Fruit fly (Drosophila melanogaster) whole organism, embryonic: ENCODE data around the gene Arp3.
A peak's percentile ranks its signal among the peaks of the same experiment; 100 is the strongest.

ENCODE experiments used
- ATbp ChIP-seq: fragments of 200-800 bp; sonication (Bioruptor generic); optimal IDR thresholded peaks from 2 replicates; lab custom pipeline; 2017; ENCODE audit warnings: missing biosample characterization, mild to moderate bottlenecking, missing genetic modification characterization, missing genetic modification reagents
- Asciz ChIP-seq: fragments of 200-800 bp; sonication (Bioruptor generic); optimal IDR thresholded peaks from 2 replicates; lab custom pipeline; 2017; ENCODE audit warnings: missing biosample characterization, mild to moderate bottlenecking, missing genetic modification characterization, missing genetic modification reagents
- CG10267 ChIP-seq: fragments of 200-800 bp; sonication (Bioruptor generic); optimal IDR thresholded peaks from 2 replicates; lab custom pipeline; 2018; ENCODE audit warnings: missing biosample characterization, mild to moderate bottlenecking, missing genetic modification characterization, moderate library complexity
- CG11723 ChIP-seq: fragments of 200-800 bp; sonication (Bioruptor generic); optimal IDR thresholded peaks from 2 replicates; lab custom pipeline; 2017; ENCODE audit warnings: missing biosample characterization, mild to moderate bottlenecking, missing genetic modification characterization
- CG12659 ChIP-seq: fragments of 200-800 bp; sonication (Bioruptor generic); optimal IDR thresholded peaks from 3 replicates; lab custom pipeline; 2017; ENCODE audit warnings: mild to moderate bottlenecking, missing biosample characterization, missing genetic modification reagents, missing genetic modification characterization
- CG13287 ChIP-seq: fragments of 200-800 bp; sonication (Bioruptor generic); IDR thresholded peaks from 2 replicates; pipeline ENCODE4 v1.3.6; 2022; ENCODE audit warnings: missing biosample characterization, missing genetic modification characterization; ENCODE audit not compliant: partially characterized antibody
- CG13296 ChIP-seq: fragments of 200-800 bp; sonication (Bioruptor generic); optimal IDR thresholded peaks from 3 replicates; lab custom pipeline; 2018; ENCODE audit warnings: missing biosample characterization, mild to moderate bottlenecking, missing genetic modification characterization
- CG14441 ChIP-seq: fragments of 200-800 bp; sonication (Bioruptor generic); IDR thresholded peaks from 2 replicates; pipeline ENCODE4 v1.3.6; 2022; ENCODE audit warnings: missing biosample characterization, missing genetic modification characterization
- CG14710 ChIP-seq: fragments of 200-800 bp; sonication (Bioruptor generic); optimal IDR thresholded peaks from 3 replicates; lab custom pipeline; 2019; ENCODE audit warnings: missing biosample characterization, mild to moderate bottlenecking, missing genetic modification characterization, moderate library complexity
- CG15514 ChIP-seq: fragments of 200-800 bp; sonication (Bioruptor generic); optimal IDR thresholded peaks from 3 replicates; lab custom pipeline; 2017; ENCODE audit warnings: missing biosample characterization, missing genetic modification characterization, mild to moderate bottlenecking, moderate library complexity, missing genetic modification reagents
- CG17186 ChIP-seq: fragments of 200-800 bp; sonication (Bioruptor generic); optimal IDR thresholded peaks from 3 replicates; lab custom pipeline; 2017; ENCODE audit warnings: missing biosample characterization, missing genetic modification reagents, missing genetic modification characterization
- CG2129 ChIP-seq: fragments of 200-800 bp; sonication (Bioruptor generic); IDR thresholded peaks from 2 replicates; pipeline ENCODE4 v1.3.6; 2022; ENCODE audit warnings: missing biosample characterization, missing genetic modification characterization; ENCODE audit not compliant: partially characterized antibody
- CG4424 ChIP-seq: fragments of 200-800 bp; sonication (Bioruptor generic); optimal IDR thresholded peaks from 3 replicates; lab custom pipeline; 2016; ENCODE audit warnings: missing biosample characterization, missing genetic modification characterization
- CG4617 ChIP-seq: fragments of 200-800 bp; sonication (Bioruptor generic); optimal IDR thresholded peaks from 3 replicates; lab custom pipeline; 2016; ENCODE audit warnings: missing biosample characterization, missing genetic modification characterization, borderline replicate concordance
- CG6654 ChIP-seq: fragments of 200-800 bp; sonication (Bioruptor generic); optimal IDR thresholded peaks from 2 replicates; lab custom pipeline; 2017; ENCODE audit warnings: missing biosample characterization, mild to moderate bottlenecking, missing genetic modification characterization
- CG9932 ChIP-seq: fragments of 200-800 bp; sonication (Bioruptor generic); IDR thresholded peaks from 2 replicates; pipeline ENCODE4 v1.3.6; 2022; ENCODE audit warnings: missing biosample characterization, missing genetic modification characterization
- Dp ChIP-seq: fragments of 200-800 bp; sonication (Bioruptor generic); optimal IDR thresholded peaks from 2 replicates; lab custom pipeline; 2018; ENCODE audit warnings: missing biosample characterization, mild to moderate bottlenecking, missing genetic modification characterization, moderate library complexity
- Dref ChIP-seq: fragments of 200-800 bp; sonication (Bioruptor generic); IDR thresholded peaks from 2 replicates; pipeline ENCODE4 v1.3.6; 2022; ENCODE audit warnings: missing biosample characterization, missing genetic modification characterization
- E2f2 ChIP-seq: fragments of 200-800 bp; sonication (Bioruptor generic); IDR thresholded peaks from 2 replicates; pipeline ENCODE4 v1.3.6; 2022; ENCODE audit warnings: missing biosample characterization, missing genetic modification characterization
- HLH4C ChIP-seq: fragments of 200-800 bp; sonication (Bioruptor generic); IDR thresholded peaks from 3 replicates; pipeline ENCODE4 v1.3.6; 2022; ENCODE audit warnings: missing biosample characterization, missing genetic modification characterization; ENCODE audit not compliant: partially characterized antibody
- HmgZ ChIP-seq: fragments of 200-800 bp; sonication (Bioruptor generic); optimal IDR thresholded peaks from 2 replicates; lab custom pipeline; 2018; ENCODE audit warnings: missing biosample characterization, mild to moderate bottlenecking, missing genetic modification characterization
- MBD-R2 ChIP-seq: fragments of 200-800 bp; sonication (Bioruptor generic); IDR thresholded peaks from 2 replicates; pipeline ENCODE4 v1.3.6; 2022; ENCODE audit warnings: missing biosample characterization, missing genetic modification characterization
- Med ChIP-seq: fragments of 200-800 bp; sonication (Bioruptor generic); peaks from one replicate; lab custom pipeline; 2016; ENCODE audit warnings: missing biosample characterization, missing genetic modification characterization, mild to moderate bottlenecking, inconsistent platforms, moderate library complexity
- Opbp ChIP-seq: fragments of 200-800 bp; sonication (Bioruptor generic); IDR thresholded peaks from 3 replicates; pipeline ENCODE4 v1.3.6; 2022; ENCODE audit warnings: missing biosample characterization, missing genetic modification characterization; ENCODE audit not compliant: partially characterized antibody
- PHDP ChIP-seq: fragments of 200-800 bp; sonication (Bioruptor generic); optimal IDR thresholded peaks from 3 replicates; lab custom pipeline; 2018; ENCODE audit warnings: missing biosample characterization, mild to moderate bottlenecking, missing genetic modification characterization, moderate library complexity
- Pdp1 ChIP-seq, 2 experiments: fragments of 200-800 bp; sonication (Bioruptor generic); optimal IDR thresholded peaks; 3 replicates each; lab custom pipeline; 2016; ENCODE audit warnings: missing biosample characterization in 2 of 2, missing genetic modification characterization in 2 of 2, mild to moderate bottlenecking in 1 of 2, moderate library complexity in 1 of 2
- Sry-δ ChIP-seq: fragments of 200-800 bp; sonication (Bioruptor generic); optimal IDR thresholded peaks from 2 replicates; lab custom pipeline; 2016; ENCODE audit warnings: missing biosample characterization, missing genetic modification characterization
- Taf1 ChIP-seq: fragments of 200-800 bp; sonication (Bioruptor generic); IDR thresholded peaks from 2 replicates; pipeline ENCODE4 v1.3.6; 2022; ENCODE audit warnings: missing biosample characterization, missing genetic modification characterization
- amos ChIP-seq: fragments of 200-800 bp; sonication (Bioruptor generic); IDR thresholded peaks from 2 replicates; pipeline ENCODE4 v1.3.6; 2022; ENCODE audit warnings: missing biosample characterization, missing genetic modification characterization; ENCODE audit not compliant: partially characterized antibody
- caup ChIP-seq: fragments of 200-800 bp; sonication (Bioruptor generic); optimal IDR thresholded peaks from 3 replicates; lab custom pipeline; 2017; ENCODE audit warnings: missing biosample characterization, mild to moderate bottlenecking, missing genetic modification characterization, moderate library complexity; ENCODE audit not compliant: severe bottlenecking
- crp ChIP-seq, 2 experiments: fragments of 200-800 bp; sonication (Bioruptor generic); optimal IDR thresholded peaks; 2 replicates in 1 of 2; 3 replicates in 1 of 2; lab custom pipeline; 2017; ENCODE audit warnings: missing biosample characterization in 2 of 2, missing genetic modification characterization in 2 of 2, mild to moderate bottlenecking in 1 of 2, moderate library complexity in 1 of 2
- dysf ChIP-seq: fragments of 200-800 bp; sonication (Bioruptor generic); IDR thresholded peaks from 3 replicates; pipeline ENCODE4 v1.3.6; 2022; ENCODE audit warnings: missing biosample characterization, missing genetic modification characterization
- fu2 ChIP-seq: fragments of 200-800 bp; sonication (Bioruptor generic); optimal IDR thresholded peaks from 2 replicates; lab custom pipeline; 2016; ENCODE audit warnings: missing biosample characterization, missing genetic modification characterization
- gfzf ChIP-seq: fragments of 200-800 bp; sonication (Bioruptor generic); optimal IDR thresholded peaks from 2 replicates; lab custom pipeline; 2016; ENCODE audit warnings: missing biosample characterization, mild to moderate bottlenecking, missing genetic modification characterization, moderate library complexity
- grn ChIP-seq: fragments of 200-800 bp; sonication (Bioruptor generic); optimal IDR thresholded peaks from 3 replicates; lab custom pipeline; 2017; ENCODE audit warnings: missing biosample characterization, missing genetic modification characterization
- hbn ChIP-seq: fragments of 200-800 bp; sonication (Bioruptor generic); IDR thresholded peaks from 2 replicates; pipeline ENCODE4 v1.3.6; 2022; ENCODE audit warnings: missing biosample characterization, missing genetic modification characterization; ENCODE audit not compliant: partially characterized antibody
- lilli ChIP-seq: fragments of 200-800 bp; sonication (Bioruptor generic); optimal IDR thresholded peaks from 3 replicates; lab custom pipeline; 2016; ENCODE audit warnings: missing biosample characterization, missing genetic modification characterization
- onecut ChIP-seq: fragments of 200-800 bp; sonication (Bioruptor generic); IDR thresholded peaks from 2 replicates; pipeline ENCODE4 v1.3.6; 2022; ENCODE audit warnings: missing biosample characterization, missing genetic modification characterization
- pzg ChIP-seq: fragments of 200-800 bp; sonication (Bioruptor generic); optimal IDR thresholded peaks from 3 replicates; lab custom pipeline; 2018; ENCODE audit warnings: missing biosample characterization, mild to moderate bottlenecking, missing genetic modification characterization, moderate library complexity
- row ChIP-seq: fragments of 200-800 bp; sonication (Bioruptor generic); IDR thresholded peaks from 3 replicates; pipeline ENCODE4 v1.3.6; 2022; ENCODE audit warnings: missing biosample characterization, missing genetic modification characterization
- run ChIP-seq: fragments of 200-800 bp; sonication (Bioruptor generic); optimal IDR thresholded peaks from 3 replicates; lab custom pipeline; 2018; ENCODE audit warnings: missing biosample characterization, mild to moderate bottlenecking, missing genetic modification characterization
- shn ChIP-seq: fragments of 200-800 bp; sonication (Bioruptor generic); optimal IDR thresholded peaks from 3 replicates; lab custom pipeline; 2016; ENCODE audit warnings: missing biosample characterization, missing genetic modification characterization
- slp2 ChIP-seq: fragments of 200-800 bp; sonication (Bioruptor generic); optimal IDR thresholded peaks from 2 replicates; lab custom pipeline; 2016; ENCODE audit warnings: missing biosample characterization, missing genetic modification characterization
- trem ChIP-seq: fragments of 200-800 bp; optimal IDR thresholded peaks from 3 replicates; lab custom pipeline; 2019; ENCODE audit warnings: missing biosample characterization, mild to moderate bottlenecking, missing genetic modification characterization, moderate library complexity

Arp3 gene

dm6 chr3L:8124481-8125359, 9.0 kb upstream of the Arp3 start, which contains the start of the genes CG7550 and mRpL36 (continued):
- TF ChIP-seq Dp (GFP tag; lab: Kevin White, UChicago) (peak; percentile 47), HLH4C (GFP tag; lab: Robert Waterston, UW) (0 out of 3 replicates have a peak, but pooled peaks have one; percentile 26), amos (GFP tag; lab: Robert Waterston, UW) (0 out of 2 replicates have a peak, but pooled peaks have one; percentile 6), crp (GFP tag; optimal IDR thresholded peaks at IDR 0.05; lab: Kevin White, UChicago) (peak in 1 of 2 experiments; percentile 67), CG15514 (peak; percentile 26), Dref (GFP tag; lab: Robert Waterston, UW) (peak; percentile 68), onecut (no peak), CG2129 (GFP tag; lab: Robert Waterston, UW) (no peak), CG10267 (tag; lab: Kevin White, UChicago) (peak; percentile 67), slp2 (peak; percentile 1), CG11723 (no peak), CG12659 (GFP tag; lab: Kevin White, UChicago) (peak; percentile 24), Med (GFP tag; lab: Kevin White, UChicago) (peak; percentile 55), E2f2 (GFP tag; lab: Robert Waterston, UW) (peak; percentile 55; the same call in 1 of the 2 replicates)

- TF ChIP-seq CG9932 (GFP tag; lab: Robert Waterston, UW) = no peak
- TF ChIP-seq row = no peak
- no peak for TF ChIP-seq dysf (GFP tag; lab: Robert Waterston, UW)
- TF ChIP-seq grn (GFP tag; lab: Kevin White, UChicago) = no peak
- TF ChIP-seq CG6654 (GFP tag; lab: Kevin White, UChicago) = no peak
- peak; percentile 6 for TF ChIP-seq CG17186
- peak; percentile 74 for TF ChIP-seq MBD-R2 (GFP tag; lab: Robert Waterston, UW)
- TF ChIP-seq HmgZ (tag; lab: Kevin White, UChicago) = peak; percentile 41
- TF ChIP-seq ATbp (GFP tag; lab: Kevin White, UChicago) = peak; percentile 5
- no peak for TF ChIP-seq fu2 (GFP tag; lab: Kevin White, UChicago)
- no peak for TF ChIP-seq CG4424 (GFP tag; lab: Kevin White, UChicago)
- TF ChIP-seq Pdp1 (GFP tag; optimal IDR thresholded peaks at IDR 0.05; lab: Kevin White, UChicago) = peak in 1 of 2 experiments; percentile 21
- TF ChIP-seq CG10267 (tag; lab: Kevin White, UChicago) = peak; percentile 94
- TF ChIP-seq run (tag; lab: Kevin White, UChicago) = no peak
- peak; percentile 29 for TF ChIP-seq Sry-δ (GFP tag; lab: Kevin White, UChicago)
- TF ChIP-seq CG13296 (GFP tag; lab: Kevin White, UChicago) = peak; percentile 14
- peak; percentile 40 for TF ChIP-seq gfzf
- TF ChIP-seq crp (GFP tag; optimal IDR thresholded peaks at IDR 0.05; lab: Kevin White, UChicago) = peak in 1 of 2 experiments; percentile 38
- peak; percentile 17 for TF ChIP-seq lilli (GFP tag; lab: Kevin White, UChicago)
- peak; percentile 29; the same call in 1 of the 2 replicates for TF ChIP-seq hbn (GFP tag; lab: Robert Waterston, UW)
- TF ChIP-seq trem (tag; lab: Kevin White, UChicago) = peak; percentile 49
- TF ChIP-seq Med (GFP tag; lab: Kevin White, UChicago) = peak; percentile 86
- TF ChIP-seq PHDP (tag; lab: Kevin White, UChicago) = peak; percentile 37
- peak; percentile 64 for TF ChIP-seq pzg (GFP tag; lab: Kevin White, UChicago)
- peak; percentile 93 for TF ChIP-seq E2f2 (GFP tag; lab: Robert Waterston, UW)
- peak; percentile 18 for TF ChIP-seq CG4617 (GFP tag; lab: Kevin White, UChicago)
- TF ChIP-seq shn (GFP tag; lab: Kevin White, UChicago) = no peak
- TF ChIP-seq caup (GFP tag; lab: Kevin White, UChicago) = peak; percentile 15
- no peak for TF ChIP-seq Taf1 (GFP tag; lab: Robert Waterston, UW)
- TF ChIP-seq CG12659 (GFP tag; lab: Kevin White, UChicago) = peak; percentile 40
- no peak for TF ChIP-seq Asciz (GFP tag; lab: Kevin White, UChicago)
- no peak for TF ChIP-seq CG14441 (GFP tag; lab: Robert Waterston, UW)
- peak; percentile 36 for TF ChIP-seq CG14710
- TF ChIP-seq CG13287 (GFP tag; lab: Robert Waterston, UW) = peak; percentile 61
- TF ChIP-seq Opbp (GFP tag; lab: Robert Waterston, UW) = peak; percentile 45; the same call in 2 of the 3 replicates
These were observed 5.9 kb upstream of the Arp3 start, which contains the start of gene ldbr for dm6 chr3L:8121590-8121989. ldbr (plus strand) TSS chr3L:8121827.
